Worm (Caenorhabditis elegans) whole organism, L1 larva: Measurements from ENCODE around the gene C33C12.7.

Experiments used
- ceh-63 ChIP-seq: fragments of 200-800 bp; sonication (Bioruptor generic); optimal IDR thresholded peaks from 2 replicates; lab custom pipeline; 2018; ENCODE audit warnings: mild to moderate bottlenecking, missing genetic modification characterization, missing compliant biosample characterization
- elt-2 ChIP-seq: sonication (generic microtip); optimal IDR thresholded peaks from 2 replicates; lab custom pipeline; 2016; ENCODE audit warnings: missing genetic modification characterization, mild to moderate bottlenecking, inconsistent platforms, missing compliant biosample characterization, missing genetic modification reagents
- tbx-2 ChIP-seq: sonication (generic microtip); optimal IDR thresholded peaks from 2 replicates; lab custom pipeline; 2016; ENCODE audit warnings: missing genetic modification characterization, missing compliant biosample characterization

ce11 chrII:2145566-2145965 is 29.7 kb downstream of the C33C12.7 start, which contains the start of gene C40A11.6:
- TF ChIP-seq elt-2 (no peak), ceh-63 (GFP tag; lab: Kevin White, UChicago) (no peak), tbx-2 (tag; lab: Kevin White, UChicago) (no peak)
